Worm (Caenorhabditis elegans): Measurements from ENCODE around the gene mev-1.

mev-1 gene

ce11 chrIII:10318755-10319154 lies 15.3 kb upstream of the mev-1 start, which contains the start of gene unc-69 (continued):
- TF ChIP-seq madf-9 (GFP tag; conservative IDR thresholded peaks at IDR 0.05), result no peak
- peak in 1 of 2 experiments; percentile 44 for TF ChIP-seq hif-1 (tag; optimal IDR thresholded peaks at IDR 0.05)
- no peak for TF ChIP-seq spr-3 (GFP tag; optimal IDR thresholded peaks at IDR 0.05)
- no peak for TF ChIP-seq ctbp-1 (GFP tag; IDR thresholded peaks at IDR 0.05)
- peak; percentile 71 for TF ChIP-seq mes-2 (tag; optimal IDR thresholded peaks at IDR 0.05; ENCODE audit: poor library complexity, severe bottlenecking)

- TF ChIP-seq unc-130 (GFP tag; optimal IDR thresholded peaks at IDR 0.05), result peak; percentile 74
- peak; percentile 3 for TF ChIP-seq mes-2 (tag; optimal IDR thresholded peaks at IDR 0.05; ENCODE audit: poor library complexity, severe bottlenecking)
- peak; percentile 79 for TF ChIP-seq lin-38 (GFP tag; IDR thresholded peaks at IDR 0.05)
- TF ChIP-seq snpc-1.2 (GFP tag; IDR thresholded peaks at IDR 0.05), result peak; percentile 69; the same call in 1 of the 2 replicates
- TF ChIP-seq Y48G9A.11 (GFP tag; IDR thresholded peaks at IDR 0.05), result 0 out of 2 replicates have a peak, but pooled peaks have one; percentile 59
- 0 out of 2 replicates have a peak, but pooled peaks have one; percentile 4 for TF ChIP-seq ceh-44 (GFP tag; IDR thresholded peaks at IDR 0.05)
- 0 out of 2 replicates have a peak, but pooled peaks have one; percentile 22 for TF ChIP-seq T26A8.4 (GFP tag; IDR thresholded peaks at IDR 0.05)
- peak; percentile 27; the same call in 1 of the 2 replicates for TF ChIP-seq arid-1 (GFP tag; conservative IDR thresholded peaks at IDR 0.05)
- peak; percentile 43 for TF ChIP-seq F49E8.2 (tag; optimal IDR thresholded peaks at IDR 0.05; ENCODE audit: borderline replicate concordance)
Observed at ce11 chrIII:10320228-10320705, 13.8 kb upstream of the mev-1 start.

- TF ChIP-seq dpl-1 (GFP tag; optimal IDR thresholded peaks at IDR 0.05) (peak; percentile 37), lin-38 (GFP tag; IDR thresholded peaks at IDR 0.05) (no peak)
Observed at ce11 chrIII:10320788-10321187, 13.3 kb upstream of the mev-1 start, which contains the start of gene sas-7. Gene sas-7 (plus strand): TSS chrIII:10321019.

- TF ChIP-seq set-16 (GFP tag; IDR thresholded peaks at IDR 0.05), result peak; percentile 79
- peak; percentile 61; the same call in 1 of the 2 replicates for TF ChIP-seq egl-43 (GFP tag; IDR thresholded peaks at IDR 0.05)
- TF ChIP-seq lsy-2 (tag; optimal IDR thresholded peaks at IDR 0.05), result no peak
Observed at ce11 chrIII:10326327-10326726, 7.8 kb upstream of the mev-1 start.

ce11 chrIII:10328565-10329541 lies 5.2 kb upstream of the mev-1 start:
- TF ChIP-seq ceh-44 (GFP tag; IDR thresholded peaks at IDR 0.05) (no peak), lir-3 (tag; optimal IDR thresholded peaks at IDR 0.05) (no peak), daf-8 (GFP tag; IDR thresholded peaks at IDR 0.05) (no peak), set-16 (GFP tag; IDR thresholded peaks at IDR 0.05) (peak; percentile 89), zip-11 (GFP tag; IDR thresholded peaks at IDR 0.05) (no peak), dmd-6 (GFP tag; IDR thresholded peaks at IDR 0.05) (peak; percentile 21; the same call in 1 of the 2 replicates), tag-97 (GFP tag; IDR thresholded peaks at IDR 0.05) (no peak), nhr-76 (tag; optimal IDR thresholded peaks at IDR 0.05) (no peak), daf-16 (GFP tag; optimal IDR thresholded peaks at IDR 0.05) (no peak), daf-16 (tag; optimal IDR thresholded peaks at IDR 0.05) (peak; percentile 44), pha-4 (GFP tag; IDR thresholded peaks at IDR 0.05) (no peak), pha-4 (tag; optimal IDR thresholded peaks at IDR 0.05) (peak; percentile 49), snpc-4 (tag; optimal IDR thresholded peaks at IDR 0.05) (no peak), unc-62 (GFP tag; optimal IDR thresholded peaks at IDR 0.05 in 1 of 2) (peak in 1 of 2 experiments; percentile 89), unc-62 (tag; optimal IDR thresholded peaks at IDR 0.05) (no peak), zfp-3 (GFP tag; conservative IDR thresholded peaks at IDR 0.05) (no peak), nhr-6 (tag; optimal IDR thresholded peaks at IDR 0.05) (peak; percentile 29), gei-8 (GFP tag; optimal IDR thresholded peaks at IDR 0.05) (no peak), Y48G9A.11 (GFP tag; IDR thresholded peaks at IDR 0.05) (0 out of 2 replicates have a peak, but pooled peaks have one; percentile 29), mdt-29 (GFP tag; IDR thresholded peaks at IDR 0.05) (no peak), ctbp-1 (GFP tag; IDR thresholded peaks at IDR 0.05) (no peak), dve-1 (tag; optimal IDR thresholded peaks at IDR 0.05; ENCODE audit: insufficient read depth) (peak; percentile 13), hlh-11 (tag; optimal IDR thresholded peaks at IDR 0.05) (peak; percentile 0), nhr-28 (tag; optimal IDR thresholded peaks at IDR 0.05) (peak; percentile 7), php-3 (GFP tag; IDR thresholded peaks at IDR 0.05) (0 out of 2 replicates have a peak, but pooled peaks have one; percentile 7), hlh-30 (tag; optimal IDR thresholded peaks at IDR 0.05; ENCODE audit: insufficient read depth) (peak; percentile 32)

Data from whole organism, L4 larva.